Worm (Caenorhabditis elegans) whole organism, young adult: ENCODE results near the gene C46C2.5.

ENCODE experiments used
- cebp-1 ChIP-seq, 2 experiments: fragments of 200-800 bp in 1 of 2; sonication (Bioruptor generic) in 1 of 2; sonication (generic microtip) in 1 of 2; IDR thresholded peaks in 1 of 2; optimal IDR thresholded peaks in 1 of 2; 2 replicates each; pipeline versions ENCODE4 v1.3.6 to Lab custom; 2017 to 2022; ENCODE audit warnings: missing compliant biosample characterization in 2 of 2, missing genetic modification characterization in 2 of 2, mild to moderate bottlenecking in 1 of 2, missing genetic modification reagents in 1 of 2, moderate library complexity in 1 of 2
- dox-1 ChIP-seq: fragments of 200-800 bp; sonication (Bioruptor generic); IDR thresholded peaks from 2 replicates; pipeline ENCODE4 v1.3.6; 2022; ENCODE audit warnings: missing genetic modification reagents, missing genetic modification characterization, missing compliant biosample characterization
- dpff-1 ChIP-seq: sonication (generic microtip); optimal IDR thresholded peaks from 2 replicates; lab custom pipeline; 2017; ENCODE audit warnings: mild to moderate bottlenecking, missing genetic modification characterization, missing compliant biosample characterization
- rcor-1 ChIP-seq: fragments of 200-800 bp; sonication (Bioruptor generic); IDR thresholded peaks from 2 replicates; pipeline ENCODE4 v1.3.6; 2022; ENCODE audit warnings: missing genetic modification reagents, missing genetic modification characterization, missing compliant biosample characterization
- repo-1 ChIP-seq: sonication (generic microtip); optimal IDR thresholded peaks from 2 replicates; lab custom pipeline; 2017; ENCODE audit warnings: mild to moderate bottlenecking, missing genetic modification characterization, missing compliant biosample characterization
- ztf-18 ChIP-seq: sonication (generic microtip); optimal IDR thresholded peaks from 2 replicates; lab custom pipeline; 2016; ENCODE audit warnings: missing genotype, mild to moderate bottlenecking, missing genetic modification characterization, missing compliant biosample characterization

ce11 chrIV:9232421-9233141 is 40.2 kb upstream of the C46C2.5 start, which contains the start of gene Y11D7A.3:
- no peak for TF ChIP-seq dox-1 (GFP tag; lab: Robert Waterston, UW)
- no peak for TF ChIP-seq cebp-1 (GFP tag; IDR thresholded peaks at IDR 0.05; lab: Robert Waterston, UW)
- no peak for TF ChIP-seq cebp-1 (tag; optimal IDR thresholded peaks at IDR 0.05; lab: Kevin White, UChicago)
- TF ChIP-seq ztf-18, result no peak
- TF ChIP-seq repo-1 (tag; lab: Kevin White, UChicago), result no peak
- no peak for TF ChIP-seq dpff-1
- no peak for TF ChIP-seq rcor-1 (GFP tag; lab: Robert Waterston, UW)
